Worm (Caenorhabditis elegans) whole organism, young adult: ENCODE results near the gene R07E5.7.

Experiments
- B0035.1 ChIP-seq: sonication (generic microtip); optimal IDR thresholded peaks from 2 replicates; lab custom pipeline; 2016; ENCODE audit warnings: missing genetic modification characterization, mild to moderate bottlenecking, missing compliant biosample characterization, missing genotype, missing genetic modification reagents
- B0261.1 ChIP-seq: sonication (generic microtip); optimal IDR thresholded peaks from 2 replicates; lab custom pipeline; 2016; ENCODE audit warnings: mild to moderate bottlenecking, missing genetic modification characterization, moderate library complexity, missing compliant biosample characterization
- C06A6.2 ChIP-seq: fragments of 200-800 bp; sonication (Bioruptor generic); conservative IDR thresholded peaks from 2 replicates; pipeline ENCODE4 v1.3.6; 2022; ENCODE audit warnings: missing genetic modification characterization, missing compliant biosample characterization
- C17E4.6 ChIP-seq: fragments of 200-800 bp; sonication (Bioruptor generic); IDR thresholded peaks from 2 replicates; pipeline ENCODE4 v1.3.6; 2022; ENCODE audit warnings: missing genetic modification reagents, missing genetic modification characterization, missing compliant biosample characterization
- D2030.7 ChIP-seq: fragments of 200-800 bp; sonication (Bioruptor generic); IDR thresholded peaks from 2 replicates; pipeline ENCODE4 v1.3.6; 2022; ENCODE audit warnings: missing genetic modification reagents, missing genetic modification characterization, missing compliant biosample characterization
- F49E8.2 ChIP-seq: sonication (generic microtip); optimal IDR thresholded peaks from 3 replicates; lab custom pipeline; 2017; ENCODE audit warnings: missing genetic modification characterization, mild to moderate bottlenecking, missing compliant biosample characterization, antibody characterized with exemption, moderate library complexity; ENCODE audit not compliant: insufficient read depth
- F57A8.1 ChIP-seq: fragments of 200-800 bp; sonication (Bioruptor generic); optimal IDR thresholded peaks from 2 replicates; lab custom pipeline; 2018; ENCODE audit warnings: mild to moderate bottlenecking, missing genetic modification characterization, moderate library complexity, missing compliant biosample characterization
- F57C9.4 ChIP-seq: sonication (generic microtip); optimal IDR thresholded peaks from 2 replicates; lab custom pipeline; 2017; ENCODE audit warnings: mild to moderate bottlenecking, missing genetic modification characterization, missing compliant biosample characterization
- Y53F4B.3 ChIP-seq: fragments of 200-800 bp; sonication (Bioruptor generic); IDR thresholded peaks from 2 replicates; pipeline ENCODE4 v1.3.6; 2022; ENCODE audit warnings: missing genetic modification reagents, missing genetic modification characterization, missing compliant biosample characterization
- Y53G8AR.9 ChIP-seq: fragments of 200-800 bp; sonication (Bioruptor generic); conservative IDR thresholded peaks from 2 replicates; pipeline ENCODE4 v1.3.6; 2022; ENCODE audit warnings: missing genetic modification reagents, missing genetic modification characterization, missing compliant biosample characterization
- Y95B8A.8 ChIP-seq: fragments of 200-800 bp; sonication (Bioruptor generic); IDR thresholded peaks from 2 replicates; pipeline ENCODE4 v1.3.6; 2022; ENCODE audit warnings: missing genetic modification reagents, missing genetic modification characterization, missing compliant biosample characterization
- aptf-2 ChIP-seq: fragments of 200-800 bp; sonication (Bioruptor generic); conservative IDR thresholded peaks from 2 replicates; pipeline ENCODE4 v1.3.6; 2022; ENCODE audit warnings: missing genetic modification reagents, missing genetic modification characterization, missing compliant biosample characterization
- aptf-3 ChIP-seq: fragments of 200-800 bp; sonication (Bioruptor generic); IDR thresholded peaks from 2 replicates; pipeline ENCODE4 v1.3.6; 2022; ENCODE audit warnings: missing genetic modification characterization, missing compliant biosample characterization
- bed-1 ChIP-seq: fragments of 200-800 bp; sonication (Bioruptor generic); IDR thresholded peaks from 2 replicates; pipeline ENCODE4 v1.3.6; 2022; ENCODE audit warnings: missing genetic modification reagents, missing genetic modification characterization, missing compliant biosample characterization
- bed-2 ChIP-seq: fragments of 200-800 bp; sonication (Bioruptor generic); IDR thresholded peaks from 2 replicates; pipeline ENCODE4 v1.3.6; 2022; ENCODE audit warnings: missing genetic modification reagents, missing genetic modification characterization, missing compliant biosample characterization
- ceh-27 ChIP-seq: fragments of 200-800 bp; sonication (Bioruptor generic); optimal IDR thresholded peaks from 2 replicates; lab custom pipeline; 2018; ENCODE audit warnings: mild to moderate bottlenecking, missing genetic modification characterization, moderate library complexity, missing compliant biosample characterization
- ceh-58 ChIP-seq: fragments of 200-800 bp; sonication (Bioruptor generic); IDR thresholded peaks from 2 replicates; pipeline ENCODE4 v1.3.6; 2022; ENCODE audit warnings: missing genetic modification characterization, missing compliant biosample characterization
- dox-1 ChIP-seq: fragments of 200-800 bp; sonication (Bioruptor generic); IDR thresholded peaks from 2 replicates; pipeline ENCODE4 v1.3.6; 2022; ENCODE audit warnings: missing genetic modification reagents, missing genetic modification characterization, missing compliant biosample characterization
- efl-1 ChIP-seq: fragments of 150-350 bp; optimal IDR thresholded peaks from 2 replicates; lab custom pipeline; 2014; ENCODE audit warnings: missing biosample characterization, missing genetic modification reagents, missing genetic modification characterization
- hlh-12 ChIP-seq: sonication (generic microtip); optimal IDR thresholded peaks from 2 replicates; lab custom pipeline; 2016; ENCODE audit warnings: missing genetic modification characterization, missing compliant biosample characterization
- hmg-20 ChIP-seq: fragments of 200-800 bp; sonication (Bioruptor generic); IDR thresholded peaks from 2 replicates; pipeline ENCODE4 v1.3.6; 2022; ENCODE audit warnings: missing genetic modification reagents, missing genetic modification characterization, missing compliant biosample characterization
- hrde-1 ChIP-seq: sonication (generic microtip); optimal IDR thresholded peaks from 2 replicates; lab custom pipeline; 2016; ENCODE audit warnings: missing genetic modification characterization, mild to moderate bottlenecking, missing compliant biosample characterization, moderate library complexity, missing genotype, missing genetic modification reagents, borderline replicate concordance
- hsf-1 ChIP-seq: fragments of 200-800 bp; sonication (Bioruptor generic); IDR thresholded peaks from 2 replicates; pipeline ENCODE4 v1.3.6; 2022; ENCODE audit warnings: missing genetic modification reagents, missing genetic modification characterization, missing compliant biosample characterization
- let-526 ChIP-seq: fragments of 200-800 bp; sonication (Bioruptor generic); IDR thresholded peaks from 2 replicates; pipeline ENCODE4 v1.3.6; 2022; ENCODE audit warnings: missing genetic modification reagents, missing genetic modification characterization, missing compliant biosample characterization
- lin-40 ChIP-seq: sonication (generic microtip); optimal IDR thresholded peaks from 2 replicates; lab custom pipeline; 2016; ENCODE audit warnings: missing genetic modification characterization, mild to moderate bottlenecking, missing compliant biosample characterization, missing genotype, missing genetic modification reagents
- lsl-1 ChIP-seq: fragments of 200-800 bp; sonication (Bioruptor generic); optimal IDR thresholded peaks from 2 replicates; lab custom pipeline; 2018; ENCODE audit warnings: mild to moderate bottlenecking, missing genetic modification characterization, moderate library complexity, missing compliant biosample characterization
- madf-3 ChIP-seq: fragments of 200-800 bp; sonication (Bioruptor generic); IDR thresholded peaks from 2 replicates; pipeline ENCODE4 v1.3.6; 2022; ENCODE audit warnings: missing genetic modification reagents, missing genetic modification characterization, missing compliant biosample characterization
- madf-6 ChIP-seq: fragments of 200-800 bp; sonication (Bioruptor generic); IDR thresholded peaks from 2 replicates; pipeline ENCODE4 v1.3.6; 2022; ENCODE audit warnings: missing genetic modification reagents, missing genetic modification characterization, missing compliant biosample characterization
- mel-28 ChIP-seq: sonication (generic microtip); optimal IDR thresholded peaks from 2 replicates; lab custom pipeline; 2016; ENCODE audit warnings: borderline replicate concordance, mild to moderate bottlenecking, missing genetic modification characterization, missing compliant biosample characterization
- mxl-1 ChIP-seq: sonication (generic microtip); optimal IDR thresholded peaks from 2 replicates; lab custom pipeline; 2016; ENCODE audit warnings: missing genetic modification characterization, missing compliant biosample characterization
- nhr-80 ChIP-seq: sonication (generic microtip); optimal IDR thresholded peaks from 2 replicates; lab custom pipeline; 2016; ENCODE audit warnings: missing genetic modification characterization, missing compliant biosample characterization
- nhr-90 ChIP-seq: sonication (generic microtip); optimal IDR thresholded peaks from 2 replicates; lab custom pipeline; 2016; ENCODE audit warnings: missing genotype, mild to moderate bottlenecking, missing genetic modification characterization, missing compliant biosample characterization
- pbrm-1 ChIP-seq: fragments of 200-800 bp; sonication (Bioruptor generic); IDR thresholded peaks from 2 replicates; pipeline ENCODE4 v1.3.6; 2022; ENCODE audit warnings: missing genetic modification reagents, missing genetic modification characterization, missing compliant biosample characterization
- pha-4 ChIP-seq: fragments of 150-350 bp; sonication (generic microtip); optimal IDR thresholded peaks from 2 replicates; lab custom pipeline; 2014; ENCODE audit warnings: missing biosample characterization, missing genetic modification reagents, missing genetic modification characterization
- rcor-1 ChIP-seq: fragments of 200-800 bp; sonication (Bioruptor generic); IDR thresholded peaks from 2 replicates; pipeline ENCODE4 v1.3.6; 2022; ENCODE audit warnings: missing genetic modification reagents, missing genetic modification characterization, missing compliant biosample characterization
- repo-1 ChIP-seq: sonication (generic microtip); optimal IDR thresholded peaks from 2 replicates; lab custom pipeline; 2017; ENCODE audit warnings: mild to moderate bottlenecking, missing genetic modification characterization, missing compliant biosample characterization
- snpc-1.3 ChIP-seq: sonication (generic microtip); optimal IDR thresholded peaks from 2 replicates; lab custom pipeline; 2017; ENCODE audit warnings: missing genetic modification characterization, mild to moderate bottlenecking, missing compliant biosample characterization, antibody characterized with exemption, moderate library complexity, missing genotype, missing genetic modification reagents; ENCODE audit not compliant: insufficient read depth
- snpc-3.4 ChIP-seq: sonication (generic microtip); optimal IDR thresholded peaks from 2 replicates; lab custom pipeline; 2017; ENCODE audit warnings: missing genetic modification characterization, mild to moderate bottlenecking, missing compliant biosample characterization, antibody characterized with exemption, moderate library complexity, missing genotype, missing genetic modification reagents
- somi-1 ChIP-seq: fragments of 200-800 bp; sonication (Bioruptor generic); optimal IDR thresholded peaks from 2 replicates; lab custom pipeline; 2018; ENCODE audit warnings: mild to moderate bottlenecking, missing genetic modification characterization, missing compliant biosample characterization
- tbx-9 ChIP-seq: sonication (generic microtip); optimal IDR thresholded peaks from 2 replicates; lab custom pipeline; 2016; ENCODE audit warnings: borderline replicate concordance, missing genetic modification characterization, inconsistent platforms, missing compliant biosample characterization
- unc-62 ChIP-seq: fragments of 150-350 bp; optimal IDR thresholded peaks from 2 replicates; lab custom pipeline; 2014; ENCODE audit warnings: missing biosample characterization, missing genetic modification reagents, missing genetic modification characterization
- xnd-1 ChIP-seq: sonication (generic microtip); optimal IDR thresholded peaks from 2 replicates; lab custom pipeline; 2016; ENCODE audit warnings: missing genotype, missing genetic modification reagents, missing genetic modification characterization, missing compliant biosample characterization
- zfh-2 ChIP-seq: fragments of 200-800 bp; sonication (Bioruptor generic); conservative IDR thresholded peaks from 2 replicates; pipeline ENCODE4 v1.3.6; 2022; ENCODE audit warnings: missing genetic modification reagents, missing genetic modification characterization, missing compliant biosample characterization
- ztf-18 ChIP-seq: sonication (generic microtip); optimal IDR thresholded peaks from 2 replicates; lab custom pipeline; 2016; ENCODE audit warnings: missing genotype, mild to moderate bottlenecking, missing genetic modification characterization, missing compliant biosample characterization
- ztf-26 ChIP-seq: sonication (generic microtip); optimal IDR thresholded peaks from 2 replicates; lab custom pipeline; 2017; ENCODE audit warnings: missing genetic modification characterization, missing compliant biosample characterization
- ztf-28 ChIP-seq: fragments of 200-800 bp; sonication (Bioruptor generic); IDR thresholded peaks from 2 replicates; pipeline ENCODE4 v1.3.6; 2022; ENCODE audit warnings: missing genetic modification reagents, missing genetic modification characterization, missing compliant biosample characterization

Gene R07E5.7

DNA sequence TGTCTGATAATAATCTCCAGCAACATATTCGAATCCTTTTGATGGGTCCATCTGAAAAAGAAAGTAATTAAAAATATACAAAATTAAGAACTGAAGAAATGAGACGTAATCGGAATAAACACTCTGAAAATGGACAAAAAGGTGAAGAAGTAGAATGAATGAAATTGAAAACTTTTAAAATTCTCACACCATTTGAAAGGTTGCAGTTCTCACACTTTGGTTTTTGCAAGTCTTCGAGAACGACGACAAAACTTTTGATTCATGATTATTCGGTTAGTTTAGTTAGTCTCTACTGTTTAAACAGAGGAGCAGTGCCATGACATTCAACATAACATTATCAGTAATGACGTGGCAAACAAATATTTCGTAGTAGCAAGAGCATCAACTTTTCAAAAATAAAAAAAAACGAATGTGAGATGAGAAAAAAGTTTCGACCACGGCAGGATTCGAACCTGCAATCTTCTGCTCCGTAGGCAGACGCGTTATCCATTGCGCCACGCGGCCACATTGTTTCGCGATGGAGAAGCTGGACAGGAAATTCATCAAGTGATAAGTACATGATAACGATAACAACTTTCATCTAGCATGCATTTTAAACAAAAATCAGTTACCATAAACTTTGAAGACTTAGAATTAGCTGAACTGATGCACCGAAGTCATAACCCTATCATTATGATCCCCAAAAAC, 31.1 kb upstream of the R07E5.7 start, which contains the start of gene ceh-43 (continued):
- TF ChIP-seq B0261.1 = peak; percentile 71
- TF ChIP-seq ceh-58 (GFP tag; lab: Robert Waterston, UW) = no peak
- no peak for TF ChIP-seq Y95B8A.8 (GFP tag; lab: Robert Waterston, UW)
- no peak for TF ChIP-seq xnd-1 (tag; lab: Kevin White, UChicago)
- TF ChIP-seq pbrm-1 (GFP tag; lab: Robert Waterston, UW) = peak; percentile 60
- TF ChIP-seq ceh-27 = peak; percentile 13
- TF ChIP-seq lin-40 = no peak
- TF ChIP-seq madf-3 (GFP tag; lab: Robert Waterston, UW) = 0 out of 2 replicates have a peak, but pooled peaks have one; percentile 44
- no peak for TF ChIP-seq F57C9.4 (tag; lab: Kevin White, UChicago)
- no peak for TF ChIP-seq pha-4 (tag; lab: Kevin White, UChicago)
- TF ChIP-seq Y53F4B.3 (GFP tag; lab: Robert Waterston, UW) = no peak
- TF ChIP-seq lsl-1 = peak; percentile 33
- TF ChIP-seq C17E4.6 (GFP tag; lab: Robert Waterston, UW) = no peak
- TF ChIP-seq F57A8.1 (GFP tag; lab: Kevin White, UChicago) = no peak
- TF ChIP-seq bed-1 (GFP tag; lab: Robert Waterston, UW) = 0 out of 2 replicates have a peak, but pooled peaks have one; percentile 29
- peak; percentile 60; the same call in 1 of the 2 replicates for TF ChIP-seq D2030.7
- TF ChIP-seq C06A6.2 (GFP tag; lab: Robert Waterston, UW) = no peak
- TF ChIP-seq rcor-1 = 0 out of 2 replicates have a peak, but pooled peaks have one; percentile 8
- peak; percentile 64; the same call in 1 of the 2 replicates for TF ChIP-seq madf-6 (GFP tag; lab: Robert Waterston, UW)

DNA sequence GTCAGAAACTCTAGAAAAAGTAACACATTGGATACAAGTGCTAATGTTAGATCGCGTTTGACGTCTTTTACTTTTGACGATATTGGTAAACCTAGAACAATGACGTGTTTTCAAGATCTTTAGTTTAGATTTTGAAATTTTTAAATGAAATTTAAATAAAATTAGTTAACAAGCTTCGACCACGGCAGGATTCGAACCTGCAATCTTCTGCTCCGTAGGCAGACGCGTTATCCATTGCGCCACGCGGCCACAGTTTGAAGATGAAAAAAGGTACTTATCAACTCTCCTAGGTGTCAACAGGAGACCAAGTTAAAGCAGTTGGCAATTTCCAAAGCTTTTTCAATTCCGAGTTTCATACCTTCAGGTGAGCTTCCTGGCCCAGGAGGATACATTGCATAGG, 30.4 kb upstream of the R07E5.7 start:
- TF ChIP-seq ztf-26 (tag; lab: Kevin White, UChicago) (no peak), nhr-80 (tag; lab: Kevin White, UChicago) (peak; percentile 40), Y53F4B.3 (GFP tag; lab: Robert Waterston, UW) (0 out of 2 replicates have a peak, but pooled peaks have one; percentile 12), repo-1 (no peak), aptf-3 (GFP tag; lab: Robert Waterston, UW) (no peak), Y53G8AR.9 (GFP tag; lab: Robert Waterston, UW) (no peak), zfh-2 (GFP tag; lab: Robert Waterston, UW) (no peak), hmg-20 (GFP tag; lab: Robert Waterston, UW) (no peak), ztf-18 (tag; lab: Kevin White, UChicago) (peak; percentile 73), unc-62 (GFP tag; lab: Kevin White, UChicago) (no peak), rcor-1 (no peak), mel-28 (no peak), hlh-12 (peak; percentile 57), snpc-3.4 (tag; lab: Kevin White, UChicago) (peak; percentile 29), ztf-28 (GFP tag; lab: Robert Waterston, UW) (0 out of 2 replicates have a peak, but pooled peaks have one; percentile 36), B0035.1 (tag; lab: Kevin White, UChicago) (no peak), somi-1 (GFP tag; lab: Kevin White, UChicago) (no peak), tbx-9 (tag; lab: Kevin White, UChicago) (no peak), snpc-1.3 (tag; lab: Kevin White, UChicago) (peak; percentile 55), efl-1 (peak; percentile 13), xnd-1 (tag; lab: Kevin White, UChicago) (no peak), dox-1 (GFP tag; lab: Robert Waterston, UW) (peak; percentile 39; the same call in 1 of the 2 replicates), let-526 (GFP tag; lab: Robert Waterston, UW) (no peak), mxl-1 (tag; lab: Kevin White, UChicago) (no peak), hrde-1 (tag; lab: Kevin White, UChicago) (no peak), hsf-1 (GFP tag; lab: Robert Waterston, UW) (no peak), aptf-2 (GFP tag; lab: Robert Waterston, UW) (no peak), F49E8.2 (peak; percentile 62), nhr-90 (tag; lab: Kevin White, UChicago) (peak; percentile 33), bed-2 (GFP tag; lab: Robert Waterston, UW) (no peak), B0261.1 (peak; percentile 71)
